Worm (Caenorhabditis elegans) whole organism, L2 larva: ENCODE measurements around the gene frpr-18.

Source experiments
- R02D3.7 ChIP-seq: fragments of 150-350 bp; optimal IDR thresholded peaks from 2 replicates; lab custom pipeline; 2014; ENCODE audit warnings: missing biosample characterization, missing genetic modification characterization
- ceh-82 ChIP-seq: fragments of 150-350 bp; optimal IDR thresholded peaks from 2 replicates; lab custom pipeline; 2014; ENCODE audit warnings: missing biosample characterization, missing genetic modification characterization
- crh-2 ChIP-seq: sonication (generic microtip); optimal IDR thresholded peaks from 2 replicates; lab custom pipeline; 2017; ENCODE audit warnings: missing biosample characterization, missing genetic modification characterization
- lin-39 ChIP-seq: fragments of 150-350 bp; optimal IDR thresholded peaks from 2 replicates; lab custom pipeline; 2014; ENCODE audit warnings: missing biosample characterization, missing genetic modification reagents, missing genetic modification characterization
- mdl-1 ChIP-seq, 2 experiments: fragments of 150-350 bp in 1 of 2; sonication (generic microtip) in 1 of 2; optimal IDR thresholded peaks; 2 replicates each; lab custom pipeline; 2017; ENCODE audit warnings: missing biosample characterization in 2 of 2, missing genetic modification characterization in 2 of 2
- nhr-12 ChIP-seq: fragments of 150-350 bp; optimal IDR thresholded peaks from 2 replicates; lab custom pipeline; 2014; ENCODE audit warnings: missing biosample characterization, missing genetic modification characterization
- nhr-129 ChIP-seq: fragments of 150-350 bp; optimal IDR thresholded peaks from 2 replicates; lab custom pipeline; 2014; ENCODE audit warnings: missing biosample characterization, missing genetic modification characterization
- nhr-77 ChIP-seq: fragments of 150-350 bp; optimal IDR thresholded peaks from 2 replicates; lab custom pipeline; 2014; ENCODE audit warnings: missing biosample characterization, missing genetic modification characterization
- snpc-4 ChIP-seq: fragments of 150-350 bp; optimal IDR thresholded peaks from 2 replicates; lab custom pipeline; 2014; ENCODE audit warnings: missing biosample characterization, missing genetic modification characterization
- unc-39 ChIP-seq: fragments of 150-350 bp; optimal IDR thresholded peaks from 2 replicates; lab custom pipeline; 2014; ENCODE audit warnings: missing biosample characterization, missing genetic modification characterization
- unc-55 ChIP-seq: fragments of 150-350 bp; sonication (generic microtip); optimal IDR thresholded peaks from 3 replicates; lab custom pipeline; 2014; ENCODE audit warnings: missing biosample characterization, missing genetic modification reagents, missing genetic modification characterization
- unc-62 ChIP-seq: fragments of 150-350 bp; optimal IDR thresholded peaks from 2 replicates; lab custom pipeline; 2014; ENCODE audit warnings: missing biosample characterization, missing genetic modification reagents, missing genetic modification characterization

ce11 chrV:6919251-6919650 lies 49.1 kb downstream of the frpr-18 start:
- TF ChIP-seq snpc-4 (tag; lab: Kevin White, UChicago) (no peak), unc-55 (GFP tag; lab: Kevin White, UChicago) (no peak), ceh-82 (tag; lab: Kevin White, UChicago) (no peak), crh-2 (tag; lab: Kevin White, UChicago) (no peak), nhr-129 (tag; lab: Kevin White, UChicago) (no peak), nhr-12 (no peak), nhr-77 (tag; lab: Kevin White, UChicago) (no peak), mdl-1 (tag; optimal IDR thresholded peaks at IDR 0.05; lab: Kevin White, UChicago) (no peak), R02D3.7 (tag; lab: Kevin White, UChicago) (no peak), unc-39 (tag; lab: Kevin White, UChicago) (no peak), lin-39 (tag; lab: Kevin White, UChicago) (no peak), unc-62 (GFP tag; lab: Kevin White, UChicago) (no peak)
